In the genomic region with DNA sequence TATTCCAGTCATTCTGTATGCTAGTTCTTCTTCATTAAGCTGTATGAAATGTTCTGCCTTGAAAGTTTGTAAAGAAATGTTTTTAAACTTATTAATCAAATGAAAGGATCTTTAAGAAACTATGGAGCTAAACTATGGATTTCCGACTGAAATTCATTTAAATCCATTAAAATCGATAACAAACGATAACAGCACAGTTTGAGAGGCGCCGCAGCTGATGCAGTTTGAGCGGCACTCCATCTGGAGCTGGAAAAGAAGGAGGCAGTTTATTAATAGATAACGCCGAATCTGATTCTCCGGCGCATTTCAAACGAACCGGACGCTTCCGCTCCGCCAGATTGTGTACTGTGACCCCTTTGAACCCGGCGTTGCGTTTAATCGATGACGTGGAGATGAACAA, we compare ENCODE assay signal across 4 fruit fly cellular contexts.
TF ChIP-seq lines count a peak whose summit lies in the region.

A gene (plus strand): TSS at position 263 of the 400 bp plus-strand sequence.

- no peak for TF ChIP-seq CTCF in whole organism, embryonic (GFP tag; optimal IDR thresholded peaks at IDR 0.05; lab: Kevin White, UChicago)

TF ChIP-seq in whole organism, embryonic, 481 proteins besides CTCF, POLR2A, EP300 and RAD21 (continues in another document):
- TF ChIP-seq phol (tag; optimal IDR thresholded peaks at IDR 0.05; lab: Kevin White, UChicago) (peak; percentile 7), CG2199 (GFP tag; IDR thresholded peaks at IDR 0.05; lab: Robert Waterston, UW) (0 out of 3 replicates have a peak, but pooled peaks have one; percentile 25), CG14860 (GFP tag; IDR thresholded peaks at IDR 0.05; lab: Robert Waterston, UW; ENCODE audit: partially characterized antibody) (peak; percentile 71), sqz (GFP tag; optimal IDR thresholded peaks at IDR 0.05; lab: Kevin White, UChicago) (no peak), Sry-δ (GFP tag; optimal IDR thresholded peaks at IDR 0.05; lab: Kevin White, UChicago) (peak; percentile 29), CG8944 (GFP tag; optimal IDR thresholded peaks at IDR 0.05; lab: Kevin White, UChicago) (no peak), aop (GFP tag; IDR thresholded peaks at IDR 0.05; lab: Robert Waterston, UW) (no peak), CG34422 (GFP tag; IDR thresholded peaks at IDR 0.05; lab: Robert Waterston, UW) (peak; percentile 47; the same call in 1 of the 3 replicates), Hey (tag; optimal IDR thresholded peaks at IDR 0.05; lab: Kevin White, UChicago) (no peak), Dll (GFP tag; IDR thresholded peaks at IDR 0.05; lab: Robert Waterston, UW; ENCODE audit: partially characterized antibody) (peak; percentile 47; the same call in 2 of the 4 replicates), inv (GFP tag; IDR thresholded peaks at IDR 0.05; lab: Robert Waterston, UW; ENCODE audit: partially characterized antibody) (peak; percentile 41), CG15514 (GFP tag; optimal IDR thresholded peaks at IDR 0.05; lab: Kevin White, UChicago) (peak; percentile 29), Dref (GFP tag; IDR thresholded peaks at IDR 0.05; lab: Robert Waterston, UW) (peak; percentile 92), hbn (GFP tag; IDR thresholded peaks at IDR 0.05; lab: Robert Waterston, UW; ENCODE audit: partially characterized antibody) (peak; percentile 51), crp (GFP tag; optimal IDR thresholded peaks at IDR 0.05; lab: Kevin White, UChicago) (peak; percentile 23 to 85), CG6654 (GFP tag; optimal IDR thresholded peaks at IDR 0.05; lab: Kevin White, UChicago) (peak; percentile 100), Asciz (GFP tag; optimal IDR thresholded peaks at IDR 0.05; lab: Kevin White, UChicago) (no peak), Dp (GFP tag; optimal IDR thresholded peaks at IDR 0.05; lab: Kevin White, UChicago) (peak; percentile 87), CG14710 (tag; optimal IDR thresholded peaks at IDR 0.05; lab: Kevin White, UChicago) (peak; percentile 88)

TF ChIP-seq in whole organism, prepupa, 60 proteins besides CTCF, POLR2A, EP300 and RAD21:
- TF ChIP-seq CG1621 (tag; optimal IDR thresholded peaks at IDR 0.05; lab: Kevin White, UChicago) (peak; percentile 68), CG10631 (GFP tag; optimal IDR thresholded peaks at IDR 0.05; lab: Kevin White, UChicago) (no peak), salr (GFP tag; optimal IDR thresholded peaks at IDR 0.05; lab: Kevin White, UChicago) (no peak), Sox14 (GFP tag; optimal IDR thresholded peaks at IDR 0.05; lab: Kevin White, UChicago) (no peak), CG7368 (GFP tag; optimal IDR thresholded peaks at IDR 0.05; lab: Kevin White, UChicago) (no peak), spab (GFP tag; optimal IDR thresholded peaks at IDR 0.05; lab: Kevin White, UChicago) (no peak), Hr4 (GFP tag; optimal IDR thresholded peaks at IDR 0.05; lab: Kevin White, UChicago) (no peak), Met (GFP tag; optimal IDR thresholded peaks at IDR 0.05; lab: Kevin White, UChicago) (no peak)

TF ChIP-seq in whole organism, pupa, 21 proteins besides CTCF, POLR2A, EP300 and RAD21:
- TF ChIP-seq CG32121 (GFP tag; IDR thresholded peaks at IDR 0.05; lab: Robert Waterston, UW) (0 out of 2 replicates have a peak, but pooled peaks have one; percentile 22), CG9948 (tag; optimal IDR thresholded peaks at IDR 0.05; lab: Kevin White, UChicago) (no peak)
TF ChIP-seq in whole organism, pupa: peak in this region for 1.

TF ChIP-seq in whole organism, wandering third instar larva, 38 proteins besides CTCF, POLR2A, EP300 and RAD21:
- TF ChIP-seq Myc (optimal IDR thresholded peaks at IDR 0.05; lab: Kevin White, UChicago), result peak; percentile 76
- TF ChIP-seq foxo (GFP tag; optimal IDR thresholded peaks at IDR 0.05; lab: Kevin White, UChicago), result no peak
